Fruit fly (Drosophila melanogaster) whole organism, pupa: ENCODE results near the gene Ir68a.

ENCODE experiments used
- CG12605 ChIP-seq: fragments of 200-800 bp; sonication (Bioruptor generic); IDR thresholded peaks from 2 replicates; pipeline ENCODE4 v1.3.6; 2022; ENCODE audit warnings: missing biosample characterization, missing genetic modification characterization
- Ets98B ChIP-seq: fragments of 200-800 bp; sonication (Bioruptor generic); IDR thresholded peaks from 2 replicates; pipeline ENCODE4 v1.3.6; 2022; ENCODE audit warnings: missing biosample characterization, missing genetic modification characterization

DNA sequence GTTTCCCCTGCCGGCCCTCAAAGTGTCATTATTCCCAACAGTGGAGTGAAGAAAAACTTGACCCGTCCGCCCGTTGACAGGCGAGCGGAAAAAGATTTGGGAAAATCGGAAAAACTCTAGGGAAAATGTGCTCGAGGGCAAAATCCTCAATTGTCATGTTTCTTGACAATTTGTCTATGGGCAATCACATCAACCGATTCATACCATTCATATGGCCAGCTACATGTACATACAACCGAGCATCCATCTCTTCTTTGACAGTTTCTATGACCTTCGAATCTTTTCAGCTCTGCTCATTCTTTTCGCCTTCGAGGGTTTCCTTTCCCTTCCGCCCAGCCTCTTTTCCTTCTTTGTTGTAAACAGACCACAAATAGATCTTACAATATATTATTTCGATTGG, 23.7 kb upstream of the Ir68a start:
- TF ChIP-seq CG12605 (GFP tag; lab: Robert Waterston, UW) (no peak), Ets98B (no peak)
